Worm (Caenorhabditis elegans) whole organism, L2 larva: ENCODE results near the gene C11D2.3.

Source experiments
- aly-2 ChIP-seq: fragments of 150-350 bp; optimal IDR thresholded peaks from 2 replicates; lab custom pipeline; 2014; ENCODE audit warnings: missing biosample characterization, missing genetic modification characterization
- ceh-82 ChIP-seq: fragments of 150-350 bp; optimal IDR thresholded peaks from 2 replicates; lab custom pipeline; 2014; ENCODE audit warnings: missing biosample characterization, missing genetic modification characterization
- egl-27 ChIP-seq: sonication (generic microtip); optimal IDR thresholded peaks from 3 replicates; lab custom pipeline; 2017; ENCODE audit warnings: missing biosample characterization, missing genetic modification reagents, missing genetic modification characterization
- fos-1 ChIP-seq: fragments of 150-350 bp; optimal IDR thresholded peaks from 2 replicates; lab custom pipeline; 2014; ENCODE audit warnings: missing biosample characterization, missing genetic modification characterization
- lin-13 ChIP-seq: fragments of 150-350 bp; optimal IDR thresholded peaks from 2 replicates; lab custom pipeline; 2014; ENCODE audit warnings: missing biosample characterization, missing genetic modification reagents, missing genetic modification characterization
- nhr-11 ChIP-seq: fragments of 150-350 bp; optimal IDR thresholded peaks from 2 replicates; lab custom pipeline; 2014; ENCODE audit warnings: missing biosample characterization, missing genetic modification characterization
- ztf-1 ChIP-seq: fragments of 200-800 bp; sonication (Bioruptor generic); conservative IDR thresholded peaks from 2 replicates; pipeline ENCODE4 v1.3.6; 2022; ENCODE audit warnings: missing genetic modification characterization, missing compliant biosample characterization

- TF ChIP-seq nhr-11 (no peak), aly-2 (tag; lab: Kevin White, UChicago) (no peak), egl-27 (tag; lab: Kevin White, UChicago) (no peak), ztf-1 (no peak), fos-1 (tag; lab: Kevin White, UChicago) (no peak), lin-13 (GFP tag; lab: Kevin White, UChicago) (no peak), ceh-82 (tag; lab: Kevin White, UChicago) (no peak)
These were observed 16.0 kb upstream of the C11D2.3 start for ce11 chrIV:6135592-6135991.
